Worm (Caenorhabditis elegans) whole organism, young adult: ENCODE data around the gene H40L08.3.

ENCODE experiments used
- F10E7.11 ChIP-seq: sonication (generic microtip); optimal IDR thresholded peaks from 2 replicates; lab custom pipeline; 2017; ENCODE audit warnings: mild to moderate bottlenecking, missing genetic modification characterization, moderate library complexity, missing compliant biosample characterization
- F23B12.7 ChIP-seq: sonication (generic microtip); optimal IDR thresholded peaks from 2 replicates; lab custom pipeline; 2017; ENCODE audit warnings: missing genetic modification characterization, mild to moderate bottlenecking, missing compliant biosample characterization, antibody characterized with exemption, moderate library complexity; ENCODE audit not compliant: insufficient read depth
- F39B2.1 ChIP-seq: fragments of 200-800 bp; sonication (Bioruptor generic); IDR thresholded peaks from 2 replicates; pipeline ENCODE4 v1.3.6; 2022; ENCODE audit warnings: missing genetic modification reagents, missing genetic modification characterization, missing compliant biosample characterization
- K11D2.4 ChIP-seq: fragments of 200-800 bp; sonication (Bioruptor generic); IDR thresholded peaks from 2 replicates; pipeline ENCODE4 v1.3.6; 2022; ENCODE audit warnings: missing genetic modification reagents, missing genetic modification characterization, missing compliant biosample characterization
- Y53F4B.3 ChIP-seq: fragments of 200-800 bp; sonication (Bioruptor generic); IDR thresholded peaks from 2 replicates; pipeline ENCODE4 v1.3.6; 2022; ENCODE audit warnings: missing genetic modification reagents, missing genetic modification characterization, missing compliant biosample characterization
- Y79H2A.3 ChIP-seq: fragments of 200-800 bp; sonication (Bioruptor generic); conservative IDR thresholded peaks from 2 replicates; pipeline ENCODE4 v1.3.6; 2022; ENCODE audit warnings: missing genetic modification reagents, missing genetic modification characterization, missing compliant biosample characterization
- attf-3 ChIP-seq: fragments of 200-800 bp; sonication (Bioruptor generic); conservative IDR thresholded peaks from 2 replicates; pipeline ENCODE4 v1.3.6; 2022; ENCODE audit warnings: missing genetic modification reagents, missing genetic modification characterization, missing compliant biosample characterization
- bed-1 ChIP-seq: fragments of 200-800 bp; sonication (Bioruptor generic); IDR thresholded peaks from 2 replicates; pipeline ENCODE4 v1.3.6; 2022; ENCODE audit warnings: missing genetic modification reagents, missing genetic modification characterization, missing compliant biosample characterization
- cebp-2 ChIP-seq: fragments of 200-800 bp; sonication (Bioruptor generic); IDR thresholded peaks from 2 replicates; pipeline ENCODE4 v1.3.6; 2022; ENCODE audit warnings: missing genetic modification characterization, missing compliant biosample characterization
- ceh-100 ChIP-seq: fragments of 200-800 bp; sonication (Bioruptor generic); IDR thresholded peaks from 2 replicates; pipeline ENCODE4 v1.3.6; 2022; ENCODE audit warnings: missing genetic modification reagents, missing genetic modification characterization, missing compliant biosample characterization
- ceh-27 ChIP-seq: fragments of 200-800 bp; sonication (Bioruptor generic); optimal IDR thresholded peaks from 2 replicates; lab custom pipeline; 2018; ENCODE audit warnings: mild to moderate bottlenecking, missing genetic modification characterization, moderate library complexity, missing compliant biosample characterization
- ceh-40 ChIP-seq: fragments of 200-800 bp; sonication (Bioruptor generic); IDR thresholded peaks from 2 replicates; pipeline ENCODE4 v1.3.6; 2022; ENCODE audit warnings: missing genetic modification characterization, missing compliant biosample characterization
- dpff-1 ChIP-seq: sonication (generic microtip); optimal IDR thresholded peaks from 2 replicates; lab custom pipeline; 2017; ENCODE audit warnings: mild to moderate bottlenecking, missing genetic modification characterization, missing compliant biosample characterization
- egl-18 ChIP-seq: fragments of 200-800 bp; sonication (Bioruptor generic); IDR thresholded peaks from 2 replicates; pipeline ENCODE4 v1.3.6; 2022; ENCODE audit warnings: missing genetic modification reagents, missing genetic modification characterization, missing compliant biosample characterization
- egrh-3 ChIP-seq: fragments of 200-800 bp; sonication (Bioruptor generic); IDR thresholded peaks from 2 replicates; pipeline ENCODE4 v1.3.6; 2022; ENCODE audit warnings: missing genetic modification reagents, missing genetic modification characterization, missing compliant biosample characterization
- ekl-4 ChIP-seq: fragments of 200-800 bp; sonication (Bioruptor generic); IDR thresholded peaks from 2 replicates; pipeline ENCODE4 v1.3.6; 2022; ENCODE audit warnings: missing genetic modification reagents, missing genetic modification characterization, missing compliant biosample characterization
- ets-4 ChIP-seq: fragments of 200-800 bp; sonication (Bioruptor generic); optimal IDR thresholded peaks from 2 replicates; lab custom pipeline; 2018; ENCODE audit warnings: mild to moderate bottlenecking, missing genetic modification characterization, missing compliant biosample characterization
- fkh-3 ChIP-seq: sonication (generic microtip); optimal IDR thresholded peaks from 2 replicates; lab custom pipeline; 2016; ENCODE audit warnings: mild to moderate bottlenecking, missing genetic modification characterization, missing compliant biosample characterization
- lin-26 ChIP-seq: fragments of 200-800 bp; sonication (Bioruptor generic); IDR thresholded peaks from 2 replicates; pipeline ENCODE4 v1.3.6; 2022; ENCODE audit warnings: missing genetic modification reagents, missing genetic modification characterization, missing compliant biosample characterization
- madf-6 ChIP-seq: fragments of 200-800 bp; sonication (Bioruptor generic); IDR thresholded peaks from 2 replicates; pipeline ENCODE4 v1.3.6; 2022; ENCODE audit warnings: missing genetic modification reagents, missing genetic modification characterization, missing compliant biosample characterization
- mel-28 ChIP-seq: sonication (generic microtip); optimal IDR thresholded peaks from 2 replicates; lab custom pipeline; 2016; ENCODE audit warnings: borderline replicate concordance, mild to moderate bottlenecking, missing genetic modification characterization, missing compliant biosample characterization
- nfyb-1 ChIP-seq: fragments of 200-800 bp; sonication (Bioruptor generic); IDR thresholded peaks from 2 replicates; pipeline ENCODE4 v1.3.6; 2022; ENCODE audit warnings: missing genetic modification reagents, missing genetic modification characterization, missing compliant biosample characterization
- pbrm-1 ChIP-seq: fragments of 200-800 bp; sonication (Bioruptor generic); IDR thresholded peaks from 2 replicates; pipeline ENCODE4 v1.3.6; 2022; ENCODE audit warnings: missing genetic modification reagents, missing genetic modification characterization, missing compliant biosample characterization
- rec-8 ChIP-seq, 2 experiments: sonication (generic microtip); optimal IDR thresholded peaks; 2 replicates each; lab custom pipeline; 2016; ENCODE audit warnings: mild to moderate bottlenecking in 2 of 2, missing genetic modification characterization in 2 of 2, missing genetic modification reagents in 2 of 2, missing genotype in 2 of 2, missing biosample characterization in 1 of 2, missing compliant biosample characterization in 1 of 2, moderate library complexity in 1 of 2
- repo-1 ChIP-seq: sonication (generic microtip); optimal IDR thresholded peaks from 2 replicates; lab custom pipeline; 2017; ENCODE audit warnings: mild to moderate bottlenecking, missing genetic modification characterization, missing compliant biosample characterization
- snpc-1.1 ChIP-seq: sonication (generic microtip); optimal IDR thresholded peaks from 2 replicates; lab custom pipeline; 2017; ENCODE audit warnings: missing genetic modification characterization, mild to moderate bottlenecking, missing compliant biosample characterization, antibody characterized with exemption, moderate library complexity, missing genotype, missing genetic modification reagents; ENCODE audit not compliant: insufficient read depth
- snpc-3.4 ChIP-seq: sonication (generic microtip); optimal IDR thresholded peaks from 2 replicates; lab custom pipeline; 2017; ENCODE audit warnings: missing genetic modification characterization, mild to moderate bottlenecking, missing compliant biosample characterization, antibody characterized with exemption, moderate library complexity, missing genotype, missing genetic modification reagents
- snpc-4 ChIP-seq, 5 experiments: fragments of 150-350 bp in 1 of 5; sonication (generic microtip) in 4 of 5; optimal IDR thresholded peaks; 2 replicates each; lab custom pipeline; 2014 to 2018; ENCODE audit warnings: missing genetic modification characterization in 5 of 5, missing biosample characterization in 3 of 5, antibody characterized with exemption in 2 of 5, mild to moderate bottlenecking in 2 of 5, missing compliant biosample characterization in 2 of 5, missing genotype in 2 of 5, moderate library complexity in 2 of 5, missing genetic modification reagents in 1 of 5
- sptf-2 ChIP-seq: fragments of 200-800 bp; sonication (Bioruptor generic); optimal IDR thresholded peaks from 2 replicates; lab custom pipeline; 2018; ENCODE audit warnings: mild to moderate bottlenecking, missing genetic modification characterization, missing compliant biosample characterization
- tbx-9 ChIP-seq: sonication (generic microtip); optimal IDR thresholded peaks from 2 replicates; lab custom pipeline; 2016; ENCODE audit warnings: borderline replicate concordance, missing genetic modification characterization, inconsistent platforms, missing compliant biosample characterization
- unc-130 ChIP-seq: sonication (generic microtip); optimal IDR thresholded peaks from 2 replicates; lab custom pipeline; 2016; ENCODE audit warnings: missing genetic modification reagents, missing genetic modification characterization, missing compliant biosample characterization
- unc-62 ChIP-seq: fragments of 150-350 bp; optimal IDR thresholded peaks from 2 replicates; lab custom pipeline; 2014; ENCODE audit warnings: missing biosample characterization, missing genetic modification reagents, missing genetic modification characterization
- xnd-1 ChIP-seq: sonication (generic microtip); optimal IDR thresholded peaks from 2 replicates; lab custom pipeline; 2016; ENCODE audit warnings: missing genotype, missing genetic modification reagents, missing genetic modification characterization, missing compliant biosample characterization
- zfh-2 ChIP-seq: fragments of 200-800 bp; sonication (Bioruptor generic); conservative IDR thresholded peaks from 2 replicates; pipeline ENCODE4 v1.3.6; 2022; ENCODE audit warnings: missing genetic modification reagents, missing genetic modification characterization, missing compliant biosample characterization

The H40L08.3 gene

ce11 chrX:15070137-15070536 lies 5.8 kb downstream of the H40L08.3 start:
- TF ChIP-seq snpc-4 (GFP tag; optimal IDR thresholded peaks at IDR 0.05; lab: Kevin White, UChicago) = peak; percentile 51
- peak in 3 of 4 experiments; percentile 50 to 88 (median 82) for TF ChIP-seq snpc-4 (tag; optimal IDR thresholded peaks at IDR 0.05; lab: Kevin White, UChicago)
- no peak for TF ChIP-seq ceh-40
- peak; percentile 21; the same call in 1 of the 2 replicates for TF ChIP-seq egrh-3 (GFP tag; lab: Robert Waterston, UW)
- TF ChIP-seq zfh-2 (GFP tag; lab: Robert Waterston, UW) = peak; percentile 82
- peak; percentile 67 for TF ChIP-seq snpc-1.1 (tag; lab: Kevin White, UChicago)

ce11 chrX:15069242-15069641 lies 6.7 kb downstream of the H40L08.3 start, which contains the start of gene mam-6:
Gene mam-6, minus strand, starts transcription at chrX:15069342.
- no peak for TF ChIP-seq mel-28 (tag; lab: Kevin White, UChicago)
- no peak for TF ChIP-seq dpff-1
- TF ChIP-seq, all 124 proteins: peak for 0

- TF ChIP-seq Y53F4B.3 (GFP tag; lab: Robert Waterston, UW) (no peak), ceh-100 (GFP tag; lab: Robert Waterston, UW) (no peak), ekl-4 (GFP tag; lab: Robert Waterston, UW) (no peak), egl-18 (GFP tag; lab: Robert Waterston, UW) (no peak), attf-3 (GFP tag; lab: Robert Waterston, UW) (no peak), rec-8 (tag; optimal IDR thresholded peaks at IDR 0.05; lab: Kevin White, UChicago) (no peak)
These were observed 15.6 kb downstream of the H40L08.3 start, which contains the start of gene fbxa-96 for ce11 chrX:15060303-15060702. Gene fbxa-96, minus strand, starts transcription at chrX:15060403.

ce11 chrX:15057900-15058299 lies 18.0 kb downstream of the H40L08.3 start:
- TF ChIP-seq K11D2.4 (GFP tag; lab: Robert Waterston, UW) = no peak
- no peak for TF ChIP-seq pbrm-1 (GFP tag; lab: Robert Waterston, UW)
- TF ChIP-seq repo-1 (tag; lab: Kevin White, UChicago) = no peak
- TF ChIP-seq ceh-100 (GFP tag; lab: Robert Waterston, UW) = no peak
- TF ChIP-seq madf-6 (GFP tag; lab: Robert Waterston, UW) = no peak
- no peak for TF ChIP-seq snpc-3.4 (tag; lab: Kevin White, UChicago)
- no peak for TF ChIP-seq ets-4 (GFP tag; lab: Kevin White, UChicago)
- TF ChIP-seq sptf-2 (GFP tag; lab: Kevin White, UChicago) = no peak
- TF ChIP-seq egl-18 (GFP tag; lab: Robert Waterston, UW) = no peak
- TF ChIP-seq nfyb-1 (GFP tag; lab: Robert Waterston, UW) = no peak
- TF ChIP-seq xnd-1 (tag; lab: Kevin White, UChicago) = no peak
- no peak for TF ChIP-seq ceh-27 (GFP tag; lab: Kevin White, UChicago)
- TF ChIP-seq lin-26 (GFP tag; lab: Robert Waterston, UW) = no peak
- no peak for TF ChIP-seq mel-28 (tag; lab: Kevin White, UChicago)
- TF ChIP-seq cebp-2 (GFP tag; lab: Robert Waterston, UW) = no peak

ce11 chrX:15056737-15057136 lies 19.2 kb downstream of the H40L08.3 start, which contains the start of gene H03G16.5:
Gene H03G16.5, minus strand, starts transcription at chrX:15056837.
- TF ChIP-seq F39B2.1 (GFP tag; lab: Robert Waterston, UW) (no peak), Y79H2A.3 (GFP tag; lab: Robert Waterston, UW) (no peak), fkh-3 (tag; lab: Kevin White, UChicago) (no peak), cebp-2 (GFP tag; lab: Robert Waterston, UW) (no peak), F10E7.11 (no peak), bed-1 (GFP tag; lab: Robert Waterston, UW) (no peak), unc-62 (GFP tag; lab: Kevin White, UChicago) (no peak), unc-130 (no peak), F23B12.7 (tag; lab: Kevin White, UChicago) (no peak), snpc-3.4 (tag; lab: Kevin White, UChicago) (no peak), tbx-9 (tag; lab: Kevin White, UChicago) (no peak)
